Worm (Caenorhabditis elegans) whole organism, late embryonic: Measurements from ENCODE around the gene C39B5.14.

Source experiments
- F13H6.1 ChIP-seq: sonication (generic microtip); optimal IDR thresholded peaks from 2 replicates; lab custom pipeline; 2016; ENCODE audit warnings: missing genetic modification characterization, missing compliant biosample characterization
- T23F11.4 ChIP-seq: fragments of 200-800 bp; sonication (Bioruptor generic); optimal IDR thresholded peaks from 2 replicates; lab custom pipeline; 2018; ENCODE audit warnings: mild to moderate bottlenecking, missing genetic modification characterization, missing compliant biosample characterization
- ama-1 ChIP-seq: fragments of 150-350 bp; optimal IDR thresholded peaks from 2 replicates; lab custom pipeline; 2014
- ceh-18 ChIP-seq: sonication (generic microtip); optimal IDR thresholded peaks from 2 replicates; lab custom pipeline; 2016; ENCODE audit warnings: missing genetic modification characterization, missing compliant biosample characterization
- ceh-48 ChIP-seq: sonication (generic microtip); optimal IDR thresholded peaks from 2 replicates; lab custom pipeline; 2016; ENCODE audit warnings: missing genetic modification characterization, inconsistent platforms, missing compliant biosample characterization
- dve-1 ChIP-seq: sonication (generic microtip); optimal IDR thresholded peaks from 2 replicates; lab custom pipeline; 2017; ENCODE audit warnings: antibody characterized with exemption, mild to moderate bottlenecking, missing genetic modification characterization, missing compliant biosample characterization
- fax-1 ChIP-seq: sonication (generic microtip); optimal IDR thresholded peaks from 2 replicates; lab custom pipeline; 2016; ENCODE audit warnings: missing genotype, missing genetic modification characterization, missing compliant biosample characterization
- npax-4 ChIP-seq: sonication (generic microtip); optimal IDR thresholded peaks from 2 replicates; lab custom pipeline; 2016; ENCODE audit warnings: missing genetic modification characterization, missing compliant biosample characterization
- sox-2 ChIP-seq: fragments of 200-800 bp; sonication (Bioruptor generic); IDR thresholded peaks from 2 replicates; pipeline ENCODE4 v1.3.6; 2022; ENCODE audit warnings: missing genetic modification reagents, missing genetic modification characterization, missing compliant biosample characterization
- tbx-7 ChIP-seq: sonication (generic microtip); optimal IDR thresholded peaks from 2 replicates; lab custom pipeline; 2016; ENCODE audit warnings: missing genotype, missing genetic modification characterization, missing compliant biosample characterization
- unc-55 ChIP-seq: sonication (generic microtip); optimal IDR thresholded peaks from 2 replicates; lab custom pipeline; 2017; ENCODE audit warnings: missing biosample characterization, missing genetic modification reagents, missing genetic modification characterization
- ztf-16 ChIP-seq: sonication (generic microtip); optimal IDR thresholded peaks from 2 replicates; lab custom pipeline; 2017; ENCODE audit warnings: missing genetic modification characterization, missing compliant biosample characterization

- no peak for TF ChIP-seq dve-1
- TF ChIP-seq fax-1 (tag; lab: Kevin White, UChicago) = no peak
- TF ChIP-seq ceh-18 (tag; lab: Kevin White, UChicago) = no peak
- TF ChIP-seq tbx-7 (tag; lab: Kevin White, UChicago) = no peak
- TF ChIP-seq ceh-48 (tag; lab: Kevin White, UChicago) = no peak
- TF ChIP-seq T23F11.4 (GFP tag; lab: Kevin White, UChicago) = no peak
- TF ChIP-seq unc-55 = no peak
- TF ChIP-seq ama-1 = no peak
- no peak for TF ChIP-seq F13H6.1 (tag; lab: Kevin White, UChicago)
- no peak for TF ChIP-seq npax-4
- no peak for TF ChIP-seq sox-2 (GFP tag; lab: Robert Waterston, UW)
- TF ChIP-seq ztf-16 = no peak
These were observed 34.5 kb downstream of the C39B5.14 start, which contains the start of gene srd-67 for ce11 chrIII:2245727-2246126.
